Fruit fly (Drosophila melanogaster): ENCODE data around the gene mEFG1.

Gene mEFG1

DNA sequence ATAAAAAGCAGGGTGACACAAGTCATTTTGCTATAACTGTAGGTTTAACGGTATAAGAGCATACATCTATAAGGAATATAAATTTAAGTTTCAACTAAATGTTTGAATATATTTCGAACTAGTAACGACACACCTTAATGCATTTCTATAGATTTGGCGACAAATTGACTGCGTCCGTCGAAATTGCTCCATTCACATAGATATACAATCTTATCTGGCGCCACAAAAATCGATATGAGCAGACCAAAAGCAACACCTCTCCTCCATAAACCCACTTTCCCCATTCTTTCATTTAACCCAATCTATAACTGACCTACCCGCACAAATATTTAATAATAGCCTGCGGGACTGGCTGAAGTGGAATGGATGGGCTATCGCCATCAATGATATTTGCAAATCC, 24.3 kb downstream of the mEFG1 start:
- TF ChIP-seq ey (GFP tag; optimal IDR thresholded peaks at IDR 0.05) (no peak), Mio (GFP tag; optimal IDR thresholded peaks at IDR 0.05) (no peak), Dfd (GFP tag; optimal IDR thresholded peaks at IDR 0.05) (no peak), foxo (GFP tag; optimal IDR thresholded peaks at IDR 0.05) (no peak), psq (GFP tag; optimal IDR thresholded peaks at IDR 0.05) (no peak), brk (GFP tag; optimal IDR thresholded peaks at IDR 0.05) (no peak), Myc (optimal IDR thresholded peaks at IDR 0.05) (no peak), woc (GFP tag; optimal IDR thresholded peaks at IDR 0.05) (no peak), Hr83 (GFP tag; optimal IDR thresholded peaks at IDR 0.05; ENCODE audit: poor library complexity, severe bottlenecking) (no peak), Sp1 (GFP tag; optimal IDR thresholded peaks at IDR 0.05) (no peak), HLH106 (tag; optimal IDR thresholded peaks at IDR 0.05) (no peak), sv (GFP tag; optimal IDR thresholded peaks at IDR 0.05) (no peak), Dif (GFP tag; optimal IDR thresholded peaks at IDR 0.05; ENCODE audit: partially characterized antibody) (no peak), CG9705 (GFP tag; optimal IDR thresholded peaks at IDR 0.05) (no peak)

DNA sequence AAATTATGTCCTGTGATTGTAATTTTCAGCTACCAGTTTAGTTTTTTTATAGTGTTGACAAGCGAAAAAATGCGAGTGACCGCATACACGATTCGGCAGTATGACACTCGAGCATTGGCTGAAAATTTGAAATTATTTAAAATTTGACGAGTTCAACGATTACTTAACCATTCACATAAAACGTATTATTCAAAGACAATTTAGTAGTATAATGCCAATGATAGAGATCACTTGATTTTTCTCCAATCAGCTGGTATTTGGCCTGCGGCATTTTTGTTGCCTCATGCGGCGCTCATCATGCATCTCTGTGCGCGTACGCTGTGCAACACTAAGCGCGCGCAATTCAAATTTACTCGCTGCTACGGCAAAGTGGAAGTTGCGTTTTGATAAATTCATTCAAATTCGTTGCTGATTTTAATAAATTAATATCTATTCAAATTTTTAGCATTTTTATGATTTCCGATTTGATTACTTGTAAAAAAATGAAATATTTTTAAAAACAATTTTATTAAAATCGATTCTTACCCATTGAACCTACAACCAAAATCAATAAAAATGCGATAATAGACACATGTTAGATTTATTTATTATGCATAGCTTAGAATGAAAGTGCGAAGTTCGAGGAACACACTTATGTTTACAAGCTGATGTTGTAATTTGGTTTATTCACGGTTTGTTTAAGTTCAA, 28.4 kb downstream of the mEFG1 start, which contains the start of gene CG4497:
Gene CG4497, minus strand, starts transcription at position 238 of the 687 bp plus-strand sequence.
- TF ChIP-seq br (GFP tag; optimal IDR thresholded peaks at IDR 0.05): peak; percentile 90
- TF ChIP-seq Abd-B (GFP tag; optimal IDR thresholded peaks at IDR 0.05): no peak
- peak; percentile 33 for TF ChIP-seq Mio (GFP tag; optimal IDR thresholded peaks at IDR 0.05)
- peak; percentile 95 for TF ChIP-seq tai (GFP tag; optimal IDR thresholded peaks at IDR 0.05)
- TF ChIP-seq fru (GFP tag; optimal IDR thresholded peaks at IDR 0.05): peak; percentile 91
- peak; percentile 92 for TF ChIP-seq rgr (GFP tag; optimal IDR thresholded peaks at IDR 0.05)
- peak; percentile 93 for TF ChIP-seq h (GFP tag; optimal IDR thresholded peaks at IDR 0.05)
- TF ChIP-seq Hr78 (GFP tag; optimal IDR thresholded peaks at IDR 0.05): no peak
- TF ChIP-seq Dfd (GFP tag; optimal IDR thresholded peaks at IDR 0.05): no peak
- no peak for TF ChIP-seq jim (GFP tag; optimal IDR thresholded peaks at IDR 0.05)
- peak; percentile 90 for TF ChIP-seq HLH106 (tag; optimal IDR thresholded peaks at IDR 0.05)
- TF ChIP-seq foxo (GFP tag; optimal IDR thresholded peaks at IDR 0.05): peak; percentile 47 to 93
- TF ChIP-seq N (GFP tag; optimal IDR thresholded peaks at IDR 0.05): peak; percentile 56
- TF ChIP-seq ey (GFP tag; optimal IDR thresholded peaks at IDR 0.05): peak; percentile 91
- TF ChIP-seq CG9705 (GFP tag; optimal IDR thresholded peaks at IDR 0.05): peak; percentile 82
- peak; percentile 80 for TF ChIP-seq psq (GFP tag; optimal IDR thresholded peaks at IDR 0.05)
- no peak for TF ChIP-seq usp (GFP tag; optimal IDR thresholded peaks at IDR 0.05)
- TF ChIP-seq pan (optimal IDR thresholded peaks at IDR 0.05): no peak
- peak; percentile 98 for TF ChIP-seq Vsx2 (GFP tag; optimal IDR thresholded peaks at IDR 0.05; ENCODE audit: partially characterized antibody)
- peak; percentile 48 for TF ChIP-seq GATAd (GFP tag; optimal IDR thresholded peaks at IDR 0.05)
- TF ChIP-seq woc (GFP tag; optimal IDR thresholded peaks at IDR 0.05): peak; percentile 85
- TF ChIP-seq lola (GFP tag; optimal IDR thresholded peaks at IDR 0.05): no peak
- peak; percentile 84 for TF ChIP-seq dmrt93B (GFP tag; optimal IDR thresholded peaks at IDR 0.05)
- peak; percentile 92 for TF ChIP-seq Jra (GFP tag; optimal IDR thresholded peaks at IDR 0.05)
- peak; percentile 24 for TF ChIP-seq Hr83 (GFP tag; optimal IDR thresholded peaks at IDR 0.05; ENCODE audit: poor library complexity, severe bottlenecking)
- TF ChIP-seq sage (GFP tag; optimal IDR thresholded peaks at IDR 0.05): peak; percentile 45
- TF ChIP-seq dsf (GFP tag; optimal IDR thresholded peaks at IDR 0.05; ENCODE audit: borderline replicate concordance): peak; percentile 63
- TF ChIP-seq brk (GFP tag; optimal IDR thresholded peaks at IDR 0.05): peak; percentile 87
- no peak for TF ChIP-seq Rel (GFP tag; optimal IDR thresholded peaks at IDR 0.05)
- peak; percentile 42 for TF ChIP-seq Rel (tag; optimal IDR thresholded peaks at IDR 0.05)
- TF ChIP-seq Sp1 (GFP tag; optimal IDR thresholded peaks at IDR 0.05): peak; percentile 72
- TF ChIP-seq sv (GFP tag; optimal IDR thresholded peaks at IDR 0.05): peak; percentile 96
- peak; percentile 74 for TF ChIP-seq CG32264 (GFP tag; optimal IDR thresholded peaks at IDR 0.05)
- TF ChIP-seq dl (GFP tag; optimal IDR thresholded peaks at IDR 0.05; ENCODE audit: insufficient read depth in 1 of 2, partially characterized antibody in 2 of 2): peak in 1 of 2 experiments; percentile 66
- peak; percentile 72 for TF ChIP-seq Myc (optimal IDR thresholded peaks at IDR 0.05)
- TF ChIP-seq Hnf4 (GFP tag; optimal IDR thresholded peaks at IDR 0.05): peak; percentile 93
- TF ChIP-seq OdsH (GFP tag; optimal IDR thresholded peaks at IDR 0.05): peak; percentile 82
- TF ChIP-seq CrebA (GFP tag; optimal IDR thresholded peaks at IDR 0.05; ENCODE audit: borderline replicate concordance): no peak
- TF ChIP-seq Dif (GFP tag; optimal IDR thresholded peaks at IDR 0.05; ENCODE audit: partially characterized antibody): peak; percentile 93

Measured in whole organism, wandering third instar larva.